Worm (Caenorhabditis elegans) whole organism, L2 larva: ENCODE results near the gene sru-45.

Source experiments
- C34F6.9 ChIP-seq: fragments of 150-350 bp; optimal IDR thresholded peaks from 2 replicates; lab custom pipeline; 2014; ENCODE audit warnings: missing biosample characterization, missing genetic modification characterization
- R02D3.7 ChIP-seq: fragments of 150-350 bp; optimal IDR thresholded peaks from 2 replicates; lab custom pipeline; 2014; ENCODE audit warnings: missing biosample characterization, missing genetic modification characterization
- Y55F3AM.14 ChIP-seq: fragments of 200-800 bp; sonication (Bioruptor generic); optimal IDR thresholded peaks from 2 replicates; lab custom pipeline; 2018; ENCODE audit warnings: mild to moderate bottlenecking, missing genetic modification characterization, missing compliant biosample characterization
- alr-1 ChIP-seq: fragments of 150-350 bp; optimal IDR thresholded peaks from 2 replicates; lab custom pipeline; 2014; ENCODE audit warnings: missing biosample characterization, missing genetic modification characterization
- aly-2 ChIP-seq: fragments of 150-350 bp; optimal IDR thresholded peaks from 2 replicates; lab custom pipeline; 2014; ENCODE audit warnings: missing biosample characterization, missing genetic modification characterization
- ama-1 ChIP-seq: fragments of 150-350 bp; optimal IDR thresholded peaks from 2 replicates; lab custom pipeline; 2018; ENCODE audit warnings: inconsistent platforms
- ceh-16 ChIP-seq: fragments of 150-350 bp; optimal IDR thresholded peaks from 2 replicates; lab custom pipeline; 2014; ENCODE audit warnings: missing biosample characterization, missing genetic modification characterization
- crh-2 ChIP-seq: sonication (generic microtip); optimal IDR thresholded peaks from 2 replicates; lab custom pipeline; 2017; ENCODE audit warnings: missing biosample characterization, missing genetic modification characterization
- dmd-4 ChIP-seq: sonication (generic microtip); optimal IDR thresholded peaks from 2 replicates; lab custom pipeline; 2017; ENCODE audit warnings: missing biosample characterization, missing genetic modification characterization
- elt-1 ChIP-seq: fragments of 150-350 bp; optimal IDR thresholded peaks from 2 replicates; lab custom pipeline; 2014; ENCODE audit warnings: missing biosample characterization, missing genetic modification characterization
- elt-3 ChIP-seq: sonication (generic microtip); optimal IDR thresholded peaks from 2 replicates; lab custom pipeline; 2017; ENCODE audit warnings: missing biosample characterization, missing genetic modification characterization
- fos-1 ChIP-seq: fragments of 150-350 bp; optimal IDR thresholded peaks from 2 replicates; lab custom pipeline; 2014; ENCODE audit warnings: missing biosample characterization, missing genetic modification characterization
- gmeb-1 ChIP-seq: fragments of 150-350 bp; optimal IDR thresholded peaks from 2 replicates; lab custom pipeline; 2014; ENCODE audit warnings: missing biosample characterization, missing genetic modification characterization
- lin-13 ChIP-seq: fragments of 150-350 bp; optimal IDR thresholded peaks from 2 replicates; lab custom pipeline; 2014; ENCODE audit warnings: missing biosample characterization, missing genetic modification reagents, missing genetic modification characterization
- lin-39 ChIP-seq: fragments of 150-350 bp; optimal IDR thresholded peaks from 2 replicates; lab custom pipeline; 2014; ENCODE audit warnings: missing biosample characterization, missing genetic modification reagents, missing genetic modification characterization
- lsy-2 ChIP-seq, 2 experiments: fragments of 150-350 bp in 1 of 2; sonication (generic microtip) in 1 of 2; optimal IDR thresholded peaks; 2 replicates each; lab custom pipeline; 2014 to 2017; ENCODE audit warnings: missing biosample characterization in 2 of 2, missing genetic modification characterization in 2 of 2
- mbf-1 ChIP-seq: sonication (generic microtip); optimal IDR thresholded peaks from 2 replicates; lab custom pipeline; 2017; ENCODE audit warnings: missing biosample characterization, missing genetic modification characterization
- mdl-1 ChIP-seq, 2 experiments: fragments of 150-350 bp in 1 of 2; sonication (generic microtip) in 1 of 2; optimal IDR thresholded peaks; 2 replicates each; lab custom pipeline; 2017; ENCODE audit warnings: missing biosample characterization in 2 of 2, missing genetic modification characterization in 2 of 2
- nhr-10 ChIP-seq: sonication (generic microtip); optimal IDR thresholded peaks from 2 replicates; lab custom pipeline; 2017; ENCODE audit warnings: missing biosample characterization, missing genetic modification characterization
- nhr-11 ChIP-seq: fragments of 150-350 bp; optimal IDR thresholded peaks from 2 replicates; lab custom pipeline; 2014; ENCODE audit warnings: missing biosample characterization, missing genetic modification characterization
- nhr-12 ChIP-seq: fragments of 150-350 bp; optimal IDR thresholded peaks from 2 replicates; lab custom pipeline; 2014; ENCODE audit warnings: missing biosample characterization, missing genetic modification characterization
- nhr-129 ChIP-seq: fragments of 150-350 bp; optimal IDR thresholded peaks from 2 replicates; lab custom pipeline; 2014; ENCODE audit warnings: missing biosample characterization, missing genetic modification characterization
- nhr-21 ChIP-seq: fragments of 150-350 bp; optimal IDR thresholded peaks from 2 replicates; lab custom pipeline; 2014; ENCODE audit warnings: missing biosample characterization, missing genetic modification characterization
- nhr-23 ChIP-seq: fragments of 150-350 bp; optimal IDR thresholded peaks from 2 replicates; lab custom pipeline; 2014; ENCODE audit warnings: missing biosample characterization, missing genetic modification reagents, missing genetic modification characterization
- nhr-237 ChIP-seq: fragments of 150-350 bp; optimal IDR thresholded peaks from 2 replicates; lab custom pipeline; 2014; ENCODE audit warnings: missing biosample characterization, missing genetic modification characterization
- nhr-25 ChIP-seq: fragments of 150-350 bp; sonication (generic microtip); optimal IDR thresholded peaks from 3 replicates; lab custom pipeline; 2014; ENCODE audit warnings: missing biosample characterization, missing genetic modification characterization
- nhr-77 ChIP-seq: fragments of 150-350 bp; optimal IDR thresholded peaks from 2 replicates; lab custom pipeline; 2014; ENCODE audit warnings: missing biosample characterization, missing genetic modification characterization
- sem-4 ChIP-seq: fragments of 150-350 bp; optimal IDR thresholded peaks from 2 replicates; lab custom pipeline; 2014; ENCODE audit warnings: missing biosample characterization, missing genetic modification reagents, missing genetic modification characterization
- skn-1 ChIP-seq: sonication (generic microtip); optimal IDR thresholded peaks from 2 replicates; lab custom pipeline; 2017; ENCODE audit warnings: missing biosample characterization, missing genetic modification characterization
- sma-3 ChIP-seq: sonication (generic microtip); optimal IDR thresholded peaks from 2 replicates; lab custom pipeline; 2016; ENCODE audit warnings: missing genetic modification reagents, missing genetic modification characterization, missing compliant biosample characterization
- sma-9 ChIP-seq, 2 experiments: fragments of 150-350 bp in 1 of 2; sonication (generic microtip) in 1 of 2; optimal IDR thresholded peaks; 2 replicates each; lab custom pipeline; 2014 to 2016; ENCODE audit warnings: missing genetic modification characterization in 2 of 2, mild to moderate bottlenecking in 1 of 2, missing biosample characterization in 1 of 2, missing compliant biosample characterization in 1 of 2, missing genetic modification reagents in 1 of 2, moderate library complexity in 1 of 2
- snpc-4 ChIP-seq: fragments of 150-350 bp; optimal IDR thresholded peaks from 2 replicates; lab custom pipeline; 2014; ENCODE audit warnings: missing biosample characterization, missing genetic modification characterization
- unc-39 ChIP-seq: fragments of 150-350 bp; optimal IDR thresholded peaks from 2 replicates; lab custom pipeline; 2014; ENCODE audit warnings: missing biosample characterization, missing genetic modification characterization
- unc-62 ChIP-seq: fragments of 150-350 bp; optimal IDR thresholded peaks from 2 replicates; lab custom pipeline; 2014; ENCODE audit warnings: missing biosample characterization, missing genetic modification reagents, missing genetic modification characterization
- zag-1 ChIP-seq: fragments of 150-350 bp; optimal IDR thresholded peaks from 2 replicates; lab custom pipeline; 2014; ENCODE audit warnings: missing biosample characterization, missing genetic modification characterization
- ztf-1 ChIP-seq: fragments of 200-800 bp; sonication (Bioruptor generic); conservative IDR thresholded peaks from 2 replicates; pipeline ENCODE4 v1.3.6; 2022; ENCODE audit warnings: missing genetic modification characterization, missing compliant biosample characterization
- ztf-11 ChIP-seq: sonication (generic microtip); optimal IDR thresholded peaks from 2 replicates; lab custom pipeline; 2017; ENCODE audit warnings: missing biosample characterization, missing genetic modification characterization
- ztf-4 ChIP-seq: fragments of 150-350 bp; optimal IDR thresholded peaks from 2 replicates; lab custom pipeline; 2014; ENCODE audit warnings: missing biosample characterization, missing genetic modification characterization

The sru-45 gene

DNA sequence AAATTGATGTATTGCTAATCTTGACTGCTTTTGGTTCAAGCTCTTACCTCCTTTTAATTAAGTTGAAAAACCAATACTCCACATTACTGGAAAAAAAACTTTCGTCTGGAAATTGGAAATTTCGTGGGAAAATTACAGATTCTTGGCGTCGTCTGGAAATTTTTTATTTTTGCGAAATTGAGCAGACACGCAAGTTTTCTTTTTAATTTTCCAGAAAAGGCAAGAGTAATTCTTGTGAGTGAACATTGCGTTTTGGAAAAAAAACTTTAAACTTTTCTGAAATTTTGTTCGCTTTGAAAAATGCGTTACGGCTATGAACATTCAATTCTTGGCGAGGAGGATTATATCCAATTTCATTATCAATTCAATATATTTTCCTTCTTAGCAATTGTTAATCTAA lies at the start of gene sru-45:
TSS of gene sru-45 (plus strand) at position 301 of the 400 bp plus-strand sequence.
- TF ChIP-seq alr-1 (tag; lab: Kevin White, UChicago) = no peak

DNA sequence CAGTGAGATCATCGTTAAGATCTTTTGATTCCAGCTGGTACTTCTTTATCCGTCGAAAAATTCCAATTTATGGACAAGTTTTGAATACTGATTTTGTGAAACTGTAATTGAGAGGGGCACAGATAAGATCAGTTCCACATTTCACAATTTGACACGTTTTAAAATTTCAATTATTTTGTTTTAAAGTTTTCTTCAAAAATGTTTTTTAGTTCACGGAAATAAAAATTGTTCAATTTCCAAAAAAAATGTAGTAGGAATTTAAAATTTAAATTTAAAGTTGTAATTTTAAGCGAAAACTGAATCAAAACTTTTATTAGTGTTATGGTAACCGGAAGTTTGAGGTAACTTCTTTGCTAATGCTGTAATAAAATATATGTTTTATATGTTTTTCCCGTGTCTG lies 48.1 kb upstream of the sru-45 start, which contains the start of gene F36D3.4:
TSS of gene F36D3.4 (minus strand) at position 101 of the 400 bp plus-strand sequence.
- no peak for TF ChIP-seq lin-13 (GFP tag; lab: Kevin White, UChicago)
- TF ChIP-seq alr-1 (tag; lab: Kevin White, UChicago) = no peak
- TF ChIP-seq nhr-10 (tag; lab: Kevin White, UChicago) = no peak
- TF ChIP-seq ztf-4 (tag; lab: Kevin White, UChicago) = no peak
- no peak for TF ChIP-seq nhr-25 (tag; lab: Kevin White, UChicago)
- no peak for TF ChIP-seq nhr-12 (tag; lab: Kevin White, UChicago)
- TF ChIP-seq nhr-237 (tag; lab: Kevin White, UChicago) = no peak
- TF ChIP-seq crh-2 = no peak
- no peak for TF ChIP-seq skn-1 (tag; lab: Kevin White, UChicago)
- no peak for TF ChIP-seq snpc-4 (tag; lab: Kevin White, UChicago)
- TF ChIP-seq nhr-129 (tag; lab: Kevin White, UChicago) = no peak
- TF ChIP-seq ama-1 (lab: Kevin White, UChicago) = no peak
- TF ChIP-seq unc-39 (tag; lab: Kevin White, UChicago) = no peak
- TF ChIP-seq ztf-11 (tag; lab: Kevin White, UChicago) = no peak

DNA sequence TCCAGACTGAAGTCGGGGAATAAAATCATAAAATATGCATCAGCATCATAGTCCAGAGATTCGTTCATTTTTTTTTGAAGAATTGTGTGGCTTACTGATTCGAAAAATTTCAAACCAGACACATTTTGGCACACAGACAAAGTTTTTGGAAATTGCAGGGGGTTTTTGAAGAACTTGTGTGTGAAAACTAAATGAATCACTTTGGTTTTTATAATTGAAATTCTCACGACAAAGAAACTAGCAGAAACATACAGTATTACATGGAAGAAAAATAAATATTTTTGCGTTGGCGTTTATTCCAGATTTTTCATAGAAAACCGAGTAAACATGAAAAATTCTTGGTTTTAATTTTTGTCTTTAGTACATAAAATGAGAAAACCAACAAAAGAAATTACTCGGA lies 43.5 kb upstream of the sru-45 start, which contains the start of gene srw-34:
TSS of gene srw-34 (minus strand) at position 101 of the 400 bp plus-strand sequence.
- no peak for TF ChIP-seq dmd-4 (tag; lab: Kevin White, UChicago)
- no peak for TF ChIP-seq elt-1 (tag; lab: Kevin White, UChicago)
- no peak for TF ChIP-seq crh-2
- TF ChIP-seq sma-3 (GFP tag; lab: Kevin White, UChicago) = no peak
- TF ChIP-seq fos-1 (tag; lab: Kevin White, UChicago) = no peak
- TF ChIP-seq sma-9 (GFP tag; optimal IDR thresholded peaks at IDR 0.05; lab: Kevin White, UChicago) = no peak
- TF ChIP-seq sma-9 (tag; optimal IDR thresholded peaks at IDR 0.05; lab: Kevin White, UChicago) = no peak
- TF ChIP-seq nhr-77 (tag; lab: Kevin White, UChicago) = no peak
- no peak for TF ChIP-seq nhr-21 (tag; lab: Kevin White, UChicago)
- no peak for TF ChIP-seq mdl-1 (tag; optimal IDR thresholded peaks at IDR 0.05; lab: Kevin White, UChicago)
- TF ChIP-seq nhr-23 = no peak
- TF ChIP-seq unc-62 (GFP tag; lab: Kevin White, UChicago) = no peak
- TF ChIP-seq nhr-237 (tag; lab: Kevin White, UChicago) = no peak
- no peak for TF ChIP-seq elt-3 (tag; lab: Kevin White, UChicago)
- no peak for TF ChIP-seq C34F6.9 (tag; lab: Kevin White, UChicago)
- no peak for TF ChIP-seq ztf-1
- TF ChIP-seq lin-39 = no peak
- no peak for TF ChIP-seq sem-4 (tag; lab: Kevin White, UChicago)
- no peak for TF ChIP-seq unc-39 (tag; lab: Kevin White, UChicago)
- no peak for TF ChIP-seq ztf-4 (tag; lab: Kevin White, UChicago)
- no peak for TF ChIP-seq ama-1 (lab: Kevin White, UChicago)

DNA sequence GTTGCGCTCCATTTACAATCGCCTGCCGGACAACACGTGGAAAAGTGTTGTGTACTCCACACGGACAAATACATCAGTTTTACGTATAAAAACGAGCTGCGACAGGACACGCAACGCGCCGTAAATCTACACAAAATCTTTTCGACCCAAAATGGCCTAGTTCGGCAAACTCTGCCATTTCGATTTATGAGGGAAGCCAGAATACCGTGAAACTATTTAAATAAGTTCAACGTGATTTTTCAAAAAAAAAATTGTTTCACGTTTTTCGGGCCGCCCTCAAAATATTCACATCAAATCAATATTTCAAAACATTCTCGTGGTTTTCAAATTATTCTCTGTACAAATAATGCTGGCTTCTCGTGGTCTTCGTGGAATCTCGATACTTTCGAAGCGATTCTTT lies 38.9 kb upstream of the sru-45 start, which contains the start of gene F36D3.8:
TSS of gene F36D3.8 (plus strand) at position 301 of the 400 bp plus-strand sequence.
- no peak for TF ChIP-seq unc-39 (tag; lab: Kevin White, UChicago)
- no peak for TF ChIP-seq fos-1 (tag; lab: Kevin White, UChicago)
- no peak for TF ChIP-seq Y55F3AM.14 (GFP tag; lab: Kevin White, UChicago)
- TF ChIP-seq nhr-21 (tag; lab: Kevin White, UChicago) = no peak
- no peak for TF ChIP-seq aly-2
- TF ChIP-seq nhr-129 (tag; lab: Kevin White, UChicago) = no peak
- no peak for TF ChIP-seq nhr-237 (tag; lab: Kevin White, UChicago)
- TF ChIP-seq skn-1 (tag; lab: Kevin White, UChicago) = no peak
- TF ChIP-seq crh-2 = no peak
- no peak for TF ChIP-seq snpc-4 (tag; lab: Kevin White, UChicago)
- no peak for TF ChIP-seq mbf-1 (tag; lab: Kevin White, UChicago)

DNA sequence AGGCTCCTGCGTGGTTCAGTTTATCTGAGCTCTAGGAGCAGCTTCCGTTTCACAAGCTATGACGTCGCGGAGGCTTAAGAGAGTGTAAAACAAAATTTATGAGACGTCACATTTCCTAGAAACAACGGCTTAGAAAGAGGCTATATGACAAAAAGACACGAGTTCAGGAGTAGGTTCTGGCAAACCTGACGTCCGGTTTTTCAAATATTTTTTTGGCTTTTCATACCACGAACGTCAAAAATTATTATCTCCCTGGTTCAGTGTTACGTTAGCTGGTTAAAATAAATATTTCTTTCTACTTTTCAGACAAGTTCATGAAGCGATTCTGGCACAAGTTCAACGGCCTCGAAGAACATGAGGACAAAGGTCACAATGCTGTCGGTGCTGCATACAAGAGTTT lies 37.9 kb upstream of the sru-45 start, which contains the start of gene F36D3.16:
TSS of gene F36D3.16 (plus strand) at position 301 of the 400 bp plus-strand sequence.
- TF ChIP-seq mbf-1 (tag; lab: Kevin White, UChicago) = no peak
- TF ChIP-seq nhr-12 (tag; lab: Kevin White, UChicago) = no peak
- no peak for TF ChIP-seq mdl-1 (tag; optimal IDR thresholded peaks at IDR 0.05; lab: Kevin White, UChicago)
- TF ChIP-seq aly-2 = no peak
- no peak for TF ChIP-seq R02D3.7 (tag; lab: Kevin White, UChicago)
- no peak for TF ChIP-seq ceh-16 (tag; lab: Kevin White, UChicago)
- no peak for TF ChIP-seq crh-2
- TF ChIP-seq C34F6.9 (tag; lab: Kevin White, UChicago) = no peak
- TF ChIP-seq gmeb-1 = no peak
- TF ChIP-seq lin-13 (GFP tag; lab: Kevin White, UChicago) = no peak
- TF ChIP-seq nhr-11 (tag; lab: Kevin White, UChicago) = no peak
- no peak for TF ChIP-seq lsy-2 (tag; optimal IDR thresholded peaks at IDR 0.05; lab: Kevin White, UChicago)
- no peak for TF ChIP-seq ztf-11 (tag; lab: Kevin White, UChicago)
- TF ChIP-seq elt-3 (tag; lab: Kevin White, UChicago) = no peak
- TF ChIP-seq nhr-21 (tag; lab: Kevin White, UChicago) = no peak
- no peak for TF ChIP-seq zag-1
